Worm (Caenorhabditis elegans): ENCODE measurements around the gene K11H12.6.

ce11 chrIV:658497-659177 is 8.5 kb upstream of the K11H12.6 start:
- TF ChIP-seq flt-1 (GFP tag; IDR thresholded peaks at IDR 0.05) (no peak), cog-1 (tag; optimal IDR thresholded peaks at IDR 0.05) (no peak), med-1 (GFP tag; optimal IDR thresholded peaks at IDR 0.05; ENCODE audit: insufficient read depth) (no peak)

All from whole organism, midembryonic.